Worm (Caenorhabditis elegans): ENCODE results near the gene ZK792.7.

ZK792.7 gene

ce11 chrIV:11694143-11694542, at the start of gene ZK792.7:
Gene ZK792.7, plus strand, starts transcription at chrIV:11694443.
- TF ChIP-seq unc-62 (GFP tag; optimal IDR thresholded peaks at IDR 0.05) = no peak

ce11 chrIV:11644705-11645104, 49.5 kb upstream of the ZK792.7 start:
- no peak for TF ChIP-seq unc-62 (GFP tag; optimal IDR thresholded peaks at IDR 0.05)

- TF ChIP-seq unc-62 (GFP tag; optimal IDR thresholded peaks at IDR 0.05) = no peak
Measured at ce11 chrIV:11645354-11645753, 48.9 kb upstream of the ZK792.7 start.

ce11 chrIV:11646908-11647307, 47.3 kb upstream of the ZK792.7 start:
- no peak for TF ChIP-seq unc-62 (GFP tag; optimal IDR thresholded peaks at IDR 0.05)

- TF ChIP-seq unc-62 (GFP tag; optimal IDR thresholded peaks at IDR 0.05) = no peak
Measured at ce11 chrIV:11649031-11649430, 45.2 kb upstream of the ZK792.7 start, which contains the start of gene ZK809.8. Gene ZK809.8, minus strand, starts transcription at chrIV:11649064.

- no peak for TF ChIP-seq unc-62 (GFP tag; optimal IDR thresholded peaks at IDR 0.05)
Measured at ce11 chrIV:11650344-11650743, 43.9 kb upstream of the ZK792.7 start.

ce11 chrIV:11651965-11652453, 42.2 kb upstream of the ZK792.7 start, which contains the start of the genes acl-3 and ndub-6:
Gene acl-3, minus strand, starts transcription at chrIV:11652023.
Gene ndub-6, plus strand, starts transcription at chrIV:11652403.
- TF ChIP-seq unc-62 (GFP tag; optimal IDR thresholded peaks at IDR 0.05) = no peak

- no peak for TF ChIP-seq unc-62 (GFP tag; optimal IDR thresholded peaks at IDR 0.05)
Measured at ce11 chrIV:11655370-11655769, 38.9 kb upstream of the ZK792.7 start, which contains the start of gene ent-1. Gene ent-1, minus strand, starts transcription at chrIV:11655470.

- no peak for TF ChIP-seq unc-62 (GFP tag; optimal IDR thresholded peaks at IDR 0.05)
Measured at ce11 chrIV:11656144-11656780, 38.0 kb upstream of the ZK792.7 start, which contains the start of gene ZK809.5. Gene ZK809.5, plus strand, starts transcription at chrIV:11656730.

ce11 chrIV:11659794-11660312, 34.4 kb upstream of the ZK792.7 start, which contains the start of gene ZK792.1:
Gene ZK792.1, plus strand, starts transcription at chrIV:11659844.
- no peak for TF ChIP-seq unc-62 (GFP tag; optimal IDR thresholded peaks at IDR 0.05)

- no peak for TF ChIP-seq unc-62 (GFP tag; optimal IDR thresholded peaks at IDR 0.05)
Measured at ce11 chrIV:11665010-11665409, 29.2 kb upstream of the ZK792.7 start, which contains the start of gene ZK809.9. Gene ZK809.9, plus strand, starts transcription at chrIV:11665310.

ce11 chrIV:11668001-11668400, 26.2 kb upstream of the ZK792.7 start, which contains the start of gene atg-4.2:
Gene atg-4.2, plus strand, starts transcription at chrIV:11668024.
- no peak for TF ChIP-seq unc-62 (GFP tag; optimal IDR thresholded peaks at IDR 0.05)

- no peak for TF ChIP-seq unc-62 (GFP tag; optimal IDR thresholded peaks at IDR 0.05)
Measured at ce11 chrIV:11673543-11673942, 20.7 kb upstream of the ZK792.7 start, which contains the start of gene inx-8. Gene inx-8, plus strand, starts transcription at chrIV:11673843.

- TF ChIP-seq unc-62 (GFP tag; optimal IDR thresholded peaks at IDR 0.05) = no peak
Measured at ce11 chrIV:11676054-11676453, 18.2 kb upstream of the ZK792.7 start, which contains the start of gene inx-9. Gene inx-9, plus strand, starts transcription at chrIV:11676354.

ce11 chrIV:11681905-11682304, 12.3 kb upstream of the ZK792.7 start, which contains the start of gene ZK792.4:
Gene ZK792.4, minus strand, starts transcription at chrIV:11682005.
- no peak for TF ChIP-seq unc-62 (GFP tag; optimal IDR thresholded peaks at IDR 0.05)

ce11 chrIV:11688018-11688417, 6.2 kb upstream of the ZK792.7 start, which contains the start of gene ZK792.5:
Gene ZK792.5, minus strand, starts transcription at chrIV:11688118.
- TF ChIP-seq unc-62 (GFP tag; optimal IDR thresholded peaks at IDR 0.05) = no peak

- no peak for TF ChIP-seq unc-62 (GFP tag; optimal IDR thresholded peaks at IDR 0.05)
Measured at ce11 chrIV:11690988-11691387, 3.3 kb upstream of the ZK792.7 start, which contains the start of gene let-60. Gene let-60, minus strand, starts transcription at chrIV:11691088.
